Fruit fly (Drosophila melanogaster) whole organism, embryonic: ENCODE results near the gene CG42795.
A peak's percentile ranks its signal among the peaks of the same experiment; 100 is the strongest.

Source experiments
- Atf3 ChIP-seq: fragments of 200-800 bp; sonication (Bioruptor generic); optimal IDR thresholded peaks from 3 replicates; lab custom pipeline; 2016; ENCODE audit warnings: missing biosample characterization, missing genetic modification characterization
- Atf6 ChIP-seq: fragments of 200-800 bp; sonication (Bioruptor generic); IDR thresholded peaks from 2 replicates; pipeline ENCODE4 v1.3.6; 2022; ENCODE audit warnings: missing biosample characterization, missing genetic modification characterization
- B-H1 ChIP-seq: fragments of 200-800 bp; sonication (Bioruptor generic); IDR thresholded peaks from 3 replicates; pipeline ENCODE4 v1.3.6; 2022; ENCODE audit warnings: missing biosample characterization, missing genetic modification characterization
- CG11093 ChIP-seq: fragments of 200-800 bp; sonication (Bioruptor generic); IDR thresholded peaks from 3 replicates; pipeline ENCODE4 v1.3.6; 2022; ENCODE audit warnings: missing biosample characterization, missing genetic modification characterization
- CG11504 ChIP-seq: fragments of 200-800 bp; sonication (Bioruptor generic); optimal IDR thresholded peaks from 3 replicates; lab custom pipeline; 2019; ENCODE audit warnings: missing biosample characterization, mild to moderate bottlenecking, missing genetic modification characterization, moderate library complexity
- CG11560 ChIP-seq: fragments of 200-800 bp; sonication (Bioruptor generic); IDR thresholded peaks from 3 replicates; pipeline ENCODE4 v1.3.6; 2022; ENCODE audit warnings: missing biosample characterization, missing genetic modification characterization
- CG12744 ChIP-seq: fragments of 200-800 bp; sonication (Bioruptor generic); optimal IDR thresholded peaks from 2 replicates; lab custom pipeline; 2016; ENCODE audit warnings: missing biosample characterization, missing genetic modification characterization
- CG12942 ChIP-seq: fragments of 200-800 bp; sonication (Bioruptor generic); optimal IDR thresholded peaks from 3 replicates; lab custom pipeline; 2016; ENCODE audit warnings: missing biosample characterization, missing genetic modification characterization
- CG13775 ChIP-seq: fragments of 200-800 bp; sonication (Bioruptor generic); optimal IDR thresholded peaks from 3 replicates; lab custom pipeline; 2017; ENCODE audit warnings: missing biosample characterization, mild to moderate bottlenecking, missing genetic modification characterization
- CG15011 ChIP-seq: fragments of 200-800 bp; sonication (Bioruptor generic); optimal IDR thresholded peaks from 3 replicates; lab custom pipeline; 2018; ENCODE audit warnings: missing biosample characterization, mild to moderate bottlenecking, missing genetic modification characterization
- CG15514 ChIP-seq: fragments of 200-800 bp; sonication (Bioruptor generic); optimal IDR thresholded peaks from 3 replicates; lab custom pipeline; 2017; ENCODE audit warnings: missing biosample characterization, missing genetic modification characterization, mild to moderate bottlenecking, moderate library complexity, missing genetic modification reagents
- CG17328 ChIP-seq: fragments of 200-800 bp; sonication (Bioruptor generic); IDR thresholded peaks from 2 replicates; pipeline ENCODE4 v1.3.6; 2022; ENCODE audit warnings: missing biosample characterization, missing genetic modification characterization
- CG2889 ChIP-seq: fragments of 200-800 bp; sonication (Bioruptor generic); IDR thresholded peaks from 3 replicates; pipeline ENCODE4 v1.3.6; 2022; ENCODE audit warnings: missing biosample characterization, missing genetic modification characterization
- CG30431 ChIP-seq: fragments of 200-800 bp; sonication (Bioruptor generic); optimal IDR thresholded peaks from 2 replicates; lab custom pipeline; 2017; ENCODE audit warnings: missing biosample characterization, missing genetic modification characterization
- CG31224 ChIP-seq: fragments of 200-800 bp; sonication (Bioruptor generic); IDR thresholded peaks from 2 replicates; pipeline ENCODE4 v1.3.6; 2022; ENCODE audit warnings: missing biosample characterization, missing genetic modification characterization
- CG32767 ChIP-seq: fragments of 200-800 bp; sonication (Bioruptor generic); IDR thresholded peaks from 2 replicates; pipeline ENCODE4 v1.3.6; 2022; ENCODE audit warnings: missing biosample characterization, missing genetic modification characterization
- CG4730 ChIP-seq: fragments of 200-800 bp; sonication (Bioruptor generic); IDR thresholded peaks from 2 replicates; pipeline ENCODE4 v1.3.6; 2022; ENCODE audit warnings: missing biosample characterization, missing genetic modification characterization
- CG6689 ChIP-seq: fragments of 200-800 bp; sonication (Bioruptor generic); IDR thresholded peaks from 2 replicates; pipeline ENCODE4 v1.3.6; 2022; ENCODE audit warnings: missing biosample characterization, missing genetic modification characterization
- CG8089 ChIP-seq: fragments of 200-800 bp; sonication (Bioruptor generic); optimal IDR thresholded peaks from 3 replicates; lab custom pipeline; 2016; ENCODE audit warnings: missing biosample characterization, missing genetic modification characterization
- CG8924 ChIP-seq: fragments of 200-800 bp; optimal IDR thresholded peaks from 3 replicates; lab custom pipeline; 2019; ENCODE audit warnings: missing biosample characterization, mild to moderate bottlenecking, missing genetic modification characterization, moderate library complexity
- CG8944 ChIP-seq: fragments of 200-800 bp; sonication (Bioruptor generic); optimal IDR thresholded peaks from 3 replicates; lab custom pipeline; 2016; ENCODE audit warnings: missing biosample characterization, missing genetic modification characterization
- Fer2 ChIP-seq: fragments of 200-800 bp; sonication (Bioruptor generic); optimal IDR thresholded peaks from 2 replicates; lab custom pipeline; 2018; ENCODE audit warnings: missing biosample characterization, mild to moderate bottlenecking, missing genetic modification characterization, moderate library complexity
- HLH3B ChIP-seq: fragments of 200-800 bp; sonication (Bioruptor generic); IDR thresholded peaks from 2 replicates; pipeline ENCODE4 v1.3.6; 2022; ENCODE audit warnings: missing biosample characterization, missing genetic modification characterization
- Hmr ChIP-seq: fragments of 200-800 bp; sonication (Bioruptor generic); optimal IDR thresholded peaks from 3 replicates; lab custom pipeline; 2017; ENCODE audit warnings: mild to moderate bottlenecking, missing biosample characterization, missing genetic modification reagents, missing genetic modification characterization
- NC2β ChIP-seq: fragments of 200-800 bp; sonication (Bioruptor generic); optimal IDR thresholded peaks from 2 replicates; lab custom pipeline; 2016; ENCODE audit warnings: missing biosample characterization, missing genetic modification characterization
- Nf-YB ChIP-seq: fragments of 200-800 bp; sonication (Bioruptor generic); optimal IDR thresholded peaks from 3 replicates; lab custom pipeline; 2019; ENCODE audit warnings: missing biosample characterization, mild to moderate bottlenecking, missing genetic modification characterization, moderate library complexity
- NfI ChIP-seq: fragments of 200-800 bp; sonication (Bioruptor generic); optimal IDR thresholded peaks from 3 replicates; lab custom pipeline; 2018; ENCODE audit warnings: missing biosample characterization, mild to moderate bottlenecking, missing genetic modification characterization, moderate library complexity
- Stat92E ChIP-seq, 3 experiments: fragments of >200 bp in 2 of 3; fragments of 200-800 bp in 1 of 3; sonication (Bioruptor generic) in 1 of 3; optimal IDR thresholded peaks; 2 replicates each; lab custom pipeline; 2017 to 2019; ENCODE audit warnings: missing biosample characterization in 3 of 3, missing genetic modification characterization in 3 of 3, mild to moderate bottlenecking in 1 of 3, moderate library complexity in 1 of 3
- bcd ChIP-seq: fragments of 200-800 bp; sonication (Bioruptor generic); optimal IDR thresholded peaks from 2 replicates; lab custom pipeline; 2017; ENCODE audit warnings: missing biosample characterization, mild to moderate bottlenecking, missing genetic modification characterization
- chinmo ChIP-seq: fragments of 200-800 bp; sonication (Bioruptor generic); IDR thresholded peaks from 4 replicates; pipeline ENCODE4 v1.3.6; 2022; ENCODE audit warnings: missing biosample characterization, missing genetic modification characterization; ENCODE audit not compliant: partially characterized antibody
- corto ChIP-seq: fragments of 200-800 bp; sonication (Bioruptor generic); optimal IDR thresholded peaks from 2 replicates; lab custom pipeline; 2016; ENCODE audit warnings: missing biosample characterization, mild to moderate bottlenecking, missing genetic modification characterization, moderate library complexity
- crc ChIP-seq: fragments of 200-800 bp; sonication (Bioruptor generic); optimal IDR thresholded peaks from 2 replicates; lab custom pipeline; 2016; ENCODE audit warnings: missing biosample characterization, missing genetic modification characterization
- croc ChIP-seq: fragments of 200-800 bp; sonication (Bioruptor generic); conservative IDR thresholded peaks from 3 replicates; pipeline ENCODE4 v1.3.6; 2022; ENCODE audit warnings: missing biosample characterization, missing genetic modification characterization
- disco-r ChIP-seq: fragments of 200-800 bp; sonication (Bioruptor generic); optimal IDR thresholded peaks from 2 replicates; lab custom pipeline; 2016; ENCODE audit warnings: missing biosample characterization, missing genetic modification characterization
- dm ChIP-seq: fragments of 200-800 bp; sonication (Bioruptor generic); optimal IDR thresholded peaks from 3 replicates; lab custom pipeline; 2016; ENCODE audit warnings: missing biosample characterization, missing genetic modification characterization
- ewg ChIP-seq: fragments of 200-800 bp; sonication (Bioruptor generic); optimal IDR thresholded peaks from 3 replicates; lab custom pipeline; 2017; ENCODE audit warnings: mild to moderate bottlenecking, missing biosample characterization, missing genetic modification reagents, missing genetic modification characterization
- exex ChIP-seq: fragments of 200-800 bp; sonication (Bioruptor generic); optimal IDR thresholded peaks from 4 replicates; lab custom pipeline; 2018; ENCODE audit warnings: missing biosample characterization, mild to moderate bottlenecking, missing genetic modification characterization, moderate library complexity
- fd102C ChIP-seq: fragments of 200-800 bp; sonication (Bioruptor generic); optimal IDR thresholded peaks from 2 replicates; lab custom pipeline; 2018; ENCODE audit warnings: missing biosample characterization, mild to moderate bottlenecking, missing genetic modification characterization, moderate library complexity
- ftz-f1 ChIP-seq: fragments of 200-800 bp; sonication (Bioruptor generic); optimal IDR thresholded peaks from 2 replicates; lab custom pipeline; 2016; ENCODE audit warnings: missing biosample characterization, missing genetic modification characterization
- gt ChIP-seq: fragments of 200-800 bp; sonication (Bioruptor generic); IDR thresholded peaks from 2 replicates; pipeline ENCODE4 v1.3.6; 2022; ENCODE audit warnings: missing biosample characterization, missing genetic modification characterization
- lbe ChIP-seq: fragments of 200-800 bp; sonication (Bioruptor generic); optimal IDR thresholded peaks from 2 replicates; lab custom pipeline; 2016; ENCODE audit warnings: missing biosample characterization, mild to moderate bottlenecking, missing genetic modification characterization
- otp ChIP-seq: fragments of 200-800 bp; sonication (Bioruptor generic); IDR thresholded peaks from 3 replicates; pipeline ENCODE4, ENCODE4 v1.3.6; 2022; ENCODE audit warnings: missing biosample characterization, missing genetic modification characterization
- pros ChIP-seq: fragments of 200-800 bp; sonication (Bioruptor generic); optimal IDR thresholded peaks from 3 replicates; lab custom pipeline; 2019; ENCODE audit warnings: missing biosample characterization, mild to moderate bottlenecking, missing genetic modification characterization, moderate library complexity
- sc ChIP-seq, 3 experiments: fragments of >200 bp in 2 of 3; fragments of 200-800 bp in 1 of 3; sonication (Bioruptor generic) in 1 of 3; optimal IDR thresholded peaks; 2 replicates in 2 of 3; 3 replicates in 1 of 3; lab custom pipeline; 2017; ENCODE audit warnings: mild to moderate bottlenecking in 1 of 3, missing biosample characterization in 1 of 3, missing genetic modification characterization in 1 of 3, missing genetic modification reagents in 1 of 3
- scrt ChIP-seq: fragments of 200-800 bp; sonication (Bioruptor generic); optimal IDR thresholded peaks from 2 replicates; lab custom pipeline; 2018; ENCODE audit warnings: missing biosample characterization, mild to moderate bottlenecking, missing genetic modification characterization, moderate library complexity
- seq ChIP-seq: fragments of 200-800 bp; sonication (Bioruptor generic); IDR thresholded peaks from 2 replicates; pipeline ENCODE4 v1.3.6; 2022; ENCODE audit warnings: missing biosample characterization, missing genetic modification characterization
- sima ChIP-seq: fragments of 200-800 bp; sonication (Bioruptor generic); optimal IDR thresholded peaks from 2 replicates; lab custom pipeline; 2016; ENCODE audit warnings: missing biosample characterization, missing genetic modification characterization
- slbo ChIP-seq: fragments of 200-800 bp; sonication (Bioruptor generic); IDR thresholded peaks from 2 replicates; pipeline ENCODE4 v1.3.6; 2022; ENCODE audit warnings: missing biosample characterization, missing genetic modification characterization
- wek ChIP-seq: fragments of 200-800 bp; sonication (Bioruptor generic); optimal IDR thresholded peaks from 3 replicates; lab custom pipeline; 2018; ENCODE audit warnings: missing biosample characterization, mild to moderate bottlenecking, missing genetic modification characterization, moderate library complexity
- zfh1 ChIP-seq: fragments of 200-800 bp; sonication (Bioruptor generic); IDR thresholded peaks from 3 replicates; pipeline ENCODE4 v1.3.6; 2022; ENCODE audit warnings: missing biosample characterization, missing genetic modification characterization
- zfh2 ChIP-seq: fragments of 200-800 bp; sonication (Bioruptor generic); optimal IDR thresholded peaks from 2 replicates; lab custom pipeline; 2016; ENCODE audit warnings: missing biosample characterization, missing genetic modification characterization

CG42795 gene

dm6 chr3R:10261800-10262199 lies 36.3 kb downstream of the CG42795 start, which contains the start of the genes Sirt6 and pont (continued):
- TF ChIP-seq CG15011 (GFP tag; lab: Kevin White, UChicago) (peak; percentile 76), pros (GFP tag; lab: Kevin White, UChicago) (no peak), CG4730 (GFP tag; lab: Robert Waterston, UW) (no peak), CG15514 (GFP tag; lab: Kevin White, UChicago) (peak; percentile 83), CG11560 (tag; lab: Robert Waterston, UW) (no peak), sc (optimal IDR thresholded peaks at IDR 0.05; lab: Kevin White, UChicago) (no peak), sc (GFP tag; optimal IDR thresholded peaks at IDR 0.05; lab: Kevin White, UChicago) (peak; percentile 88), B-H1 (no peak), HLH3B (GFP tag; lab: Robert Waterston, UW) (no peak), CG6689 (GFP tag; lab: Robert Waterston, UW) (no peak), chinmo (no peak), CG11093 (GFP tag; lab: Robert Waterston, UW) (peak; percentile 95), exex (peak; percentile 79), otp (GFP tag; lab: Robert Waterston, UW) (no peak), disco-r (GFP tag; lab: Kevin White, UChicago) (no peak), NC2β (GFP tag; lab: Kevin White, UChicago) (peak; percentile 31), CG32767 (GFP tag; lab: Robert Waterston, UW) (no peak), Nf-YB (GFP tag; lab: Kevin White, UChicago) (peak; percentile 84), Atf6 (no peak), CG30431 (GFP tag; lab: Kevin White, UChicago) (peak; percentile 88), CG2889 (GFP tag; lab: Robert Waterston, UW) (no peak), Atf3 (peak; percentile 40), corto (peak; percentile 29), CG17328 (GFP tag; lab: Robert Waterston, UW) (no peak), CG8944 (GFP tag; lab: Kevin White, UChicago) (peak; percentile 55), ewg (GFP tag; lab: Kevin White, UChicago) (peak; percentile 88), crc (no peak), CG12744 (peak; percentile 53), bcd (GFP tag; lab: Kevin White, UChicago) (peak; percentile 94), Stat92E (GFP tag; optimal IDR thresholded peaks at IDR 0.05; lab: Kevin White, UChicago) (peak in 1 of 3 experiments; percentile 91), scrt (GFP tag; lab: Kevin White, UChicago) (peak; percentile 88), croc (GFP tag; lab: Robert Waterston, UW) (peak; percentile 96), CG11504 (tag; lab: Kevin White, UChicago) (peak; percentile 97), CG31224 (no peak), CG13775 (GFP tag; lab: Kevin White, UChicago) (peak; percentile 96), dm (GFP tag; lab: Kevin White, UChicago) (peak; percentile 49), NfI (GFP tag; lab: Kevin White, UChicago) (peak; percentile 91), sima (no peak), wek (no peak), Hmr (GFP tag; lab: Kevin White, UChicago) (peak; percentile 96), fd102C (GFP tag; lab: Kevin White, UChicago) (peak; percentile 62), CG8924 (tag; lab: Kevin White, UChicago) (peak; percentile 98), ftz-f1 (GFP tag; lab: Kevin White, UChicago) (no peak), CG12942 (peak; percentile 92), zfh2 (GFP tag; lab: Kevin White, UChicago) (peak; percentile 55), CG8089 (GFP tag; lab: Kevin White, UChicago) (peak; percentile 30), seq (GFP tag; lab: Robert Waterston, UW) (no peak), slbo (no peak), gt (GFP tag; lab: Robert Waterston, UW) (no peak), zfh1 (GFP tag; lab: Robert Waterston, UW) (no peak), lbe (peak; percentile 80), Fer2 (peak; percentile 90)
